Worm (Caenorhabditis elegans) whole organism, early embryonic: ENCODE results near the gene act-5.

Experiments used
- B0310.2 ChIP-seq: sonication (generic microtip); optimal IDR thresholded peaks from 2 replicates; lab custom pipeline; 2016; ENCODE audit warnings: mild to moderate bottlenecking, missing genetic modification characterization, missing compliant biosample characterization
- F13C5.2 ChIP-seq: sonication (generic microtip); optimal IDR thresholded peaks from 2 replicates; lab custom pipeline; 2017; ENCODE audit warnings: mild to moderate bottlenecking, missing genetic modification characterization, inconsistent platforms, missing compliant biosample characterization
- aly-1 ChIP-seq: sonication (generic microtip); optimal IDR thresholded peaks from 2 replicates; lab custom pipeline; 2016; ENCODE audit warnings: missing genetic modification characterization, missing compliant biosample characterization
- ama-1 ChIP-seq: fragments of 150-350 bp; optimal IDR thresholded peaks from 2 replicates; lab custom pipeline; 2014
- ceh-13 ChIP-seq: fragments of 200-800 bp; sonication (Bioruptor generic); optimal IDR thresholded peaks from 2 replicates; lab custom pipeline; 2018; ENCODE audit warnings: mild to moderate bottlenecking, missing genetic modification characterization, missing compliant biosample characterization
- ceh-36 ChIP-seq: sonication (generic microtip); optimal IDR thresholded peaks from 2 replicates; lab custom pipeline; 2016; ENCODE audit warnings: missing genetic modification characterization, inconsistent platforms, missing compliant biosample characterization
- ets-7 ChIP-seq: sonication (generic microtip); optimal IDR thresholded peaks from 2 replicates; lab custom pipeline; 2016; ENCODE audit warnings: missing genotype, missing genetic modification characterization, missing compliant biosample characterization
- flt-1 ChIP-seq: fragments of 200-800 bp; sonication (Bioruptor generic); IDR thresholded peaks from 2 replicates; pipeline ENCODE4 v1.3.6; 2022; ENCODE audit warnings: missing genetic modification characterization, missing compliant biosample characterization
- hmbx-1 ChIP-seq: sonication (generic microtip); optimal IDR thresholded peaks from 2 replicates; lab custom pipeline; 2016; ENCODE audit warnings: mild to moderate bottlenecking, missing genetic modification characterization, missing compliant biosample characterization
- hmg-4 ChIP-seq: fragments of 200-800 bp; sonication (Bioruptor generic); optimal IDR thresholded peaks from 2 replicates; lab custom pipeline; 2018; ENCODE audit warnings: mild to moderate bottlenecking, missing genetic modification characterization, missing compliant biosample characterization
- hnd-1 ChIP-seq: sonication (generic microtip); optimal IDR thresholded peaks from 2 replicates; lab custom pipeline; 2016; ENCODE audit warnings: missing genetic modification characterization, missing compliant biosample characterization
- pes-1 ChIP-seq: fragments of 200-800 bp; sonication (Bioruptor generic); IDR thresholded peaks from 2 replicates; pipeline ENCODE4 v1.3.6; 2022; ENCODE audit warnings: missing genetic modification reagents, missing genetic modification characterization, missing compliant biosample characterization
- scrt-1 ChIP-seq: fragments of 200-800 bp; sonication (Bioruptor generic); IDR thresholded peaks from 2 replicates; pipeline ENCODE4 v1.3.6; 2022; ENCODE audit warnings: missing genetic modification characterization, missing compliant biosample characterization
- sea-1 ChIP-seq: fragments of 200-800 bp; sonication (Bioruptor generic); conservative IDR thresholded peaks from 2 replicates; pipeline ENCODE4 v1.3.6; 2022; ENCODE audit warnings: missing genetic modification characterization, missing compliant biosample characterization
- tbx-11 ChIP-seq: fragments of 200-800 bp; sonication (Bioruptor generic); IDR thresholded peaks from 2 replicates; pipeline ENCODE4 v1.3.6; 2022; ENCODE audit warnings: missing genetic modification characterization, missing compliant biosample characterization
- tbx-37 ChIP-seq: fragments of 200-800 bp; sonication (Bioruptor generic); conservative IDR thresholded peaks from 2 replicates; pipeline ENCODE4 v1.3.6; 2022; ENCODE audit warnings: missing genetic modification reagents, missing genetic modification characterization, missing compliant biosample characterization
- tra-4 ChIP-seq: sonication (generic microtip); optimal IDR thresholded peaks from 2 replicates; lab custom pipeline; 2017; ENCODE audit warnings: missing genetic modification characterization, missing compliant biosample characterization

The act-5 gene

DNA sequence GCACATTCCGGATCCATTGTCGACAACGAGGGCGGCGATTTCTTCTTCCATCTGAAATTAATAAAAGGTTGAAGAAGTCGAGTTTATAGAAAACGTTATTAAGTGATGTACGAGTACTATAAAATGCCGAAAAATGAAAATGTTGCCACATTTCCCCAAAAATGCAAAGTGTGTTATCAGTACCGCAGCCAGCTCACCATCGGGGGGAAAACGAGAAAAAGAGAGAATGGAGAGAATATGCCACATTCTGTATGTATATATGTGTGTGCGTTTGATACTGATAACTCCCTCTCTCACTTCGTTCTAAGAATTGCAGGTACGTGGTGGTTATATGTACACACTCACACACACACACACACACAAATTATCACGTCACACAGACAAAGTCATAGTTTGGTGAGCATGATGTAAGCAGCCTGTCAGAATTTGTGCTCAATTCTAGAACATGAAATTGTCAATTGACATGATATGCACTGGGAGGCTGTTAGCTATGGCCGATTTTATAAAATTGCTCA lies at the start of gene act-5:
Gene act-5, minus strand, starts transcription at position 51 of the 515 bp plus-strand sequence.
- TF ChIP-seq tbx-11 (GFP tag; lab: Robert Waterston, UW) (no peak), tra-4 (tag; lab: Kevin White, UChicago) (no peak), ceh-36 (tag; lab: Kevin White, UChicago) (no peak), flt-1 (GFP tag; lab: Robert Waterston, UW) (no peak), F13C5.2 (tag; lab: Kevin White, UChicago) (no peak), sea-1 (GFP tag; lab: Robert Waterston, UW) (no peak), hnd-1 (no peak), ets-7 (tag; lab: Kevin White, UChicago) (no peak), pes-1 (GFP tag; lab: Robert Waterston, UW) (no peak)

DNA sequence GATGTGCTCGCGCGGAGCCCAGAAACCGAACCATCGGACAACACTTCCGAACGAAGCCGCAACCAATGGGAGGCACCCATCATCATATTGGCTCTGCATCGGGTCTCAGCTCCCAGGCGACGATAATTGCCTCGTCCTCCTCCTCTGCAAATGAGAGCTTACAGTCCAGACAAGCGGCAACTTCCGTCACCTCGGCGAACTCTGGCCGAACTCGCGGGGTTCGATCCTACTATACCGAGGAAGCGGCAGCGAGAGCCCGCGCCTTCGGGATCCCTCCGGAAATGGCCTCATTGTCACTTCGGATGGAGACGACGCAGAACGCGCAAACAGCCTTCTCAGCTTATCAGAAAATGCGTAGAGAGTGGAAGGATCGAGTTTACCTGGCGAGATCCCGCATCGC lies 49.1 kb upstream of the act-5 start:
- TF ChIP-seq tbx-11 (GFP tag; lab: Robert Waterston, UW): no peak
- TF ChIP-seq sea-1 (GFP tag; lab: Robert Waterston, UW): no peak
- TF ChIP-seq ceh-13 (GFP tag; lab: Kevin White, UChicago): no peak
- no peak for TF ChIP-seq ets-7 (tag; lab: Kevin White, UChicago)
- no peak for TF ChIP-seq B0310.2 (tag; lab: Kevin White, UChicago)
- TF ChIP-seq scrt-1 (GFP tag; lab: Robert Waterston, UW): no peak
- no peak for TF ChIP-seq ama-1 (lab: Kevin White, UChicago)
- TF ChIP-seq hmg-4 (GFP tag; lab: Kevin White, UChicago): peak; percentile 14

- TF ChIP-seq scrt-1 (GFP tag; lab: Robert Waterston, UW) (no peak), ama-1 (lab: Kevin White, UChicago) (no peak), pes-1 (GFP tag; lab: Robert Waterston, UW) (no peak), aly-1 (tag; lab: Kevin White, UChicago) (no peak), B0310.2 (tag; lab: Kevin White, UChicago) (no peak), tra-4 (tag; lab: Kevin White, UChicago) (no peak), ets-7 (tag; lab: Kevin White, UChicago) (no peak), tbx-37 (GFP tag; lab: Robert Waterston, UW) (no peak), hnd-1 (no peak)
Observed at ce11 chrIII:13652708-13653107, 46.8 kb upstream of the act-5 start.

ce11 chrIII:13652010-13652409 lies 46.1 kb upstream of the act-5 start:
- TF ChIP-seq ceh-13 (GFP tag; lab: Kevin White, UChicago): no peak
- TF ChIP-seq F13C5.2 (tag; lab: Kevin White, UChicago): no peak
- no peak for TF ChIP-seq hmbx-1 (tag; lab: Kevin White, UChicago)
- TF ChIP-seq ets-7 (tag; lab: Kevin White, UChicago): no peak
- TF ChIP-seq ama-1 (lab: Kevin White, UChicago): no peak
- TF ChIP-seq ceh-36 (tag; lab: Kevin White, UChicago): no peak
- TF ChIP-seq B0310.2 (tag; lab: Kevin White, UChicago): no peak
- TF ChIP-seq pes-1 (GFP tag; lab: Robert Waterston, UW): no peak
- TF ChIP-seq tbx-37 (GFP tag; lab: Robert Waterston, UW): no peak
- TF ChIP-seq flt-1 (GFP tag; lab: Robert Waterston, UW): no peak
- no peak for TF ChIP-seq aly-1 (tag; lab: Kevin White, UChicago)

ce11 chrIII:13651414-13651813 lies 45.5 kb upstream of the act-5 start:
- TF ChIP-seq ceh-13 (GFP tag; lab: Kevin White, UChicago) (no peak), aly-1 (tag; lab: Kevin White, UChicago) (peak; percentile 39)

- 0 out of 2 replicates have a peak, but pooled peaks have one; percentile 22 for TF ChIP-seq tbx-11 (GFP tag; lab: Robert Waterston, UW)
- TF ChIP-seq F13C5.2 (tag; lab: Kevin White, UChicago): no peak
- TF ChIP-seq aly-1 (tag; lab: Kevin White, UChicago): no peak
- no peak for TF ChIP-seq sea-1 (GFP tag; lab: Robert Waterston, UW)
- TF ChIP-seq tbx-37 (GFP tag; lab: Robert Waterston, UW): no peak
- TF ChIP-seq ceh-13 (GFP tag; lab: Kevin White, UChicago): no peak
Observed at ce11 chrIII:13648540-13648939, 42.7 kb upstream of the act-5 start.

- TF ChIP-seq scrt-1 (GFP tag; lab: Robert Waterston, UW) (0 out of 2 replicates have a peak, but pooled peaks have one; percentile 7), pes-1 (GFP tag; lab: Robert Waterston, UW) (no peak), aly-1 (tag; lab: Kevin White, UChicago) (no peak)
Observed at ce11 chrIII:13645885-13646488, 40.1 kb upstream of the act-5 start.

DNA sequence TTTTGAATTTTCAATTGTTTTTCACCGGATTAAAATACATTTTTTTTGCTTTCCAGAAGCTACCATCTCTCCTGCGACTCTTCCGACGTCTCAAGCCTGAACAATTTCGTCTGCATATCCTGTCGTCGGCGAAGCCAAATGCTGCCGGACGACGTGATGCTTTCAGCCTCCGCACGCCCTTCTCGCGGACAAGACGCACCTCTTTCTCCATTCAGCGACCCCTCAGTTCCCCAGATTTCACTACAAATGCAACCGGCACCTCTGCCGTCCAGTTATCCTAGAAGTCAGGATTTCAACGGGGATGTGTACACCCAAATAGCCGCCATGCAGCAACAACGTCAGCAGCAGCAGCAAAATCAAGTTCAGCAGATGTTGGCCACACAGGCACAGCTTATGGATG lies 38.4 kb upstream of the act-5 start:
- TF ChIP-seq hnd-1 (no peak), aly-1 (tag; lab: Kevin White, UChicago) (peak; percentile 7)
